Worm (Caenorhabditis elegans) whole organism, young adult: ENCODE data around the gene C44C10.10.

Experiments
- C06A6.2 ChIP-seq: fragments of 200-800 bp; sonication (Bioruptor generic); conservative IDR thresholded peaks from 2 replicates; pipeline ENCODE4 v1.3.6; 2022; ENCODE audit warnings: missing genetic modification characterization, missing compliant biosample characterization
- F23B12.7 ChIP-seq: sonication (generic microtip); optimal IDR thresholded peaks from 2 replicates; lab custom pipeline; 2017; ENCODE audit warnings: missing genetic modification characterization, mild to moderate bottlenecking, missing compliant biosample characterization, antibody characterized with exemption, moderate library complexity; ENCODE audit not compliant: insufficient read depth
- F37B4.10 ChIP-seq: fragments of 200-800 bp; sonication (Bioruptor generic); IDR thresholded peaks from 2 replicates; pipeline ENCODE4 v1.3.6; 2022; ENCODE audit warnings: missing genetic modification characterization, missing compliant biosample characterization
- K11D2.4 ChIP-seq: fragments of 200-800 bp; sonication (Bioruptor generic); IDR thresholded peaks from 2 replicates; pipeline ENCODE4 v1.3.6; 2022; ENCODE audit warnings: missing genetic modification reagents, missing genetic modification characterization, missing compliant biosample characterization
- Y53F4B.3 ChIP-seq: fragments of 200-800 bp; sonication (Bioruptor generic); IDR thresholded peaks from 2 replicates; pipeline ENCODE4 v1.3.6; 2022; ENCODE audit warnings: missing genetic modification reagents, missing genetic modification characterization, missing compliant biosample characterization
- Y79H2A.3 ChIP-seq: fragments of 200-800 bp; sonication (Bioruptor generic); conservative IDR thresholded peaks from 2 replicates; pipeline ENCODE4 v1.3.6; 2022; ENCODE audit warnings: missing genetic modification reagents, missing genetic modification characterization, missing compliant biosample characterization
- Y95B8A.8 ChIP-seq: fragments of 200-800 bp; sonication (Bioruptor generic); IDR thresholded peaks from 2 replicates; pipeline ENCODE4 v1.3.6; 2022; ENCODE audit warnings: missing genetic modification reagents, missing genetic modification characterization, missing compliant biosample characterization
- ZK185.1 ChIP-seq: sonication (generic microtip); optimal IDR thresholded peaks from 2 replicates; lab custom pipeline; 2016; ENCODE audit warnings: mild to moderate bottlenecking, missing genetic modification characterization, missing compliant biosample characterization; ENCODE audit not compliant: poor library complexity, severe bottlenecking
- aptf-2 ChIP-seq: fragments of 200-800 bp; sonication (Bioruptor generic); conservative IDR thresholded peaks from 2 replicates; pipeline ENCODE4 v1.3.6; 2022; ENCODE audit warnings: missing genetic modification reagents, missing genetic modification characterization, missing compliant biosample characterization
- aptf-3 ChIP-seq: fragments of 200-800 bp; sonication (Bioruptor generic); IDR thresholded peaks from 2 replicates; pipeline ENCODE4 v1.3.6; 2022; ENCODE audit warnings: missing genetic modification characterization, missing compliant biosample characterization
- attf-6 ChIP-seq: fragments of 200-800 bp; sonication (Bioruptor generic); IDR thresholded peaks from 2 replicates; pipeline ENCODE4 v1.3.6; 2022; ENCODE audit warnings: missing genetic modification reagents, missing genetic modification characterization, missing compliant biosample characterization
- cebp-2 ChIP-seq: fragments of 200-800 bp; sonication (Bioruptor generic); IDR thresholded peaks from 2 replicates; pipeline ENCODE4 v1.3.6; 2022; ENCODE audit warnings: missing genetic modification characterization, missing compliant biosample characterization
- ceh-58 ChIP-seq: fragments of 200-800 bp; sonication (Bioruptor generic); IDR thresholded peaks from 2 replicates; pipeline ENCODE4 v1.3.6; 2022; ENCODE audit warnings: missing genetic modification characterization, missing compliant biosample characterization
- ceh-79 ChIP-seq: sonication (generic microtip); optimal IDR thresholded peaks from 2 replicates; lab custom pipeline; 2017; ENCODE audit warnings: mild to moderate bottlenecking, missing genetic modification characterization, missing compliant biosample characterization
- chd-7 ChIP-seq: sonication (generic microtip); optimal IDR thresholded peaks from 2 replicates; lab custom pipeline; 2016; ENCODE audit warnings: mild to moderate bottlenecking, missing genetic modification characterization, moderate library complexity, missing compliant biosample characterization
- dox-1 ChIP-seq: fragments of 200-800 bp; sonication (Bioruptor generic); IDR thresholded peaks from 2 replicates; pipeline ENCODE4 v1.3.6; 2022; ENCODE audit warnings: missing genetic modification reagents, missing genetic modification characterization, missing compliant biosample characterization
- egl-44 ChIP-seq: fragments of 200-800 bp; sonication (Bioruptor generic); IDR thresholded peaks from 2 replicates; pipeline ENCODE4 v1.3.6; 2022; ENCODE audit warnings: missing genetic modification reagents, missing genetic modification characterization, missing compliant biosample characterization
- egrh-3 ChIP-seq: fragments of 200-800 bp; sonication (Bioruptor generic); IDR thresholded peaks from 2 replicates; pipeline ENCODE4 v1.3.6; 2022; ENCODE audit warnings: missing genetic modification reagents, missing genetic modification characterization, missing compliant biosample characterization
- gei-17 ChIP-seq: fragments of 200-800 bp; sonication (Bioruptor generic); optimal IDR thresholded peaks from 2 replicates; lab custom pipeline; 2018; ENCODE audit warnings: mild to moderate bottlenecking, missing genetic modification characterization, missing compliant biosample characterization
- him-1 ChIP-seq: sonication (generic microtip); optimal IDR thresholded peaks from 2 replicates; lab custom pipeline; 2016; ENCODE audit warnings: missing genotype, missing genetic modification reagents, missing genetic modification characterization, missing compliant biosample characterization
- hmg-1.2 ChIP-seq: fragments of 200-800 bp; sonication (Bioruptor generic); IDR thresholded peaks from 2 replicates; pipeline ENCODE4 v1.3.6; 2022; ENCODE audit warnings: missing genetic modification reagents, missing genetic modification characterization, missing compliant biosample characterization
- let-526 ChIP-seq: fragments of 200-800 bp; sonication (Bioruptor generic); IDR thresholded peaks from 2 replicates; pipeline ENCODE4 v1.3.6; 2022; ENCODE audit warnings: missing genetic modification reagents, missing genetic modification characterization, missing compliant biosample characterization
- lin-35 ChIP-seq, 3 experiments: fragments of 150-350 bp in 2 of 3; sonication (generic microtip) in 1 of 3; optimal IDR thresholded peaks; 2 replicates each; lab custom pipeline; 2014 to 2018; ENCODE audit warnings: missing biosample characterization in 3 of 3, missing genetic modification characterization in 3 of 3, missing genetic modification reagents in 3 of 3
- lin-54 ChIP-seq: fragments of 200-800 bp; sonication (Bioruptor generic); optimal IDR thresholded peaks from 2 replicates; lab custom pipeline; 2018; ENCODE audit warnings: mild to moderate bottlenecking, missing genetic modification characterization, missing compliant biosample characterization
- lir-1 ChIP-seq: fragments of 200-800 bp; sonication (Bioruptor generic); conservative IDR thresholded peaks from 2 replicates; pipeline ENCODE4 v1.3.6; 2022; ENCODE audit warnings: missing genetic modification reagents, missing genetic modification characterization, missing compliant biosample characterization
- lsy-27 ChIP-seq: sonication (generic microtip); optimal IDR thresholded peaks from 2 replicates; lab custom pipeline; 2017; ENCODE audit warnings: missing genetic modification characterization, mild to moderate bottlenecking, missing compliant biosample characterization, antibody characterized with exemption, missing genotype, borderline replicate concordance; ENCODE audit not compliant: insufficient read depth
- madf-10 ChIP-seq: sonication (generic microtip); optimal IDR thresholded peaks from 2 replicates; lab custom pipeline; 2016; ENCODE audit warnings: mild to moderate bottlenecking, missing genetic modification characterization, missing compliant biosample characterization
- mel-28 ChIP-seq: sonication (generic microtip); optimal IDR thresholded peaks from 2 replicates; lab custom pipeline; 2016; ENCODE audit warnings: borderline replicate concordance, mild to moderate bottlenecking, missing genetic modification characterization, missing compliant biosample characterization
- nhr-27 ChIP-seq: fragments of 200-800 bp; sonication (Bioruptor generic); optimal IDR thresholded peaks from 2 replicates; lab custom pipeline; 2018; ENCODE audit warnings: mild to moderate bottlenecking, missing genetic modification characterization, moderate library complexity, missing compliant biosample characterization
- nhr-80 ChIP-seq: sonication (generic microtip); optimal IDR thresholded peaks from 2 replicates; lab custom pipeline; 2016; ENCODE audit warnings: missing genetic modification characterization, missing compliant biosample characterization
- sea-2 ChIP-seq: fragments of 200-800 bp; sonication (Bioruptor generic); IDR thresholded peaks from 2 replicates; pipeline ENCODE4 v1.3.6; 2022; ENCODE audit warnings: missing genetic modification characterization, missing compliant biosample characterization
- snpc-1.1 ChIP-seq: sonication (generic microtip); optimal IDR thresholded peaks from 2 replicates; lab custom pipeline; 2017; ENCODE audit warnings: missing genetic modification characterization, mild to moderate bottlenecking, missing compliant biosample characterization, antibody characterized with exemption, moderate library complexity, missing genotype, missing genetic modification reagents; ENCODE audit not compliant: insufficient read depth
- somi-1 ChIP-seq: fragments of 200-800 bp; sonication (Bioruptor generic); optimal IDR thresholded peaks from 2 replicates; lab custom pipeline; 2018; ENCODE audit warnings: mild to moderate bottlenecking, missing genetic modification characterization, missing compliant biosample characterization
- unc-62 ChIP-seq: fragments of 150-350 bp; optimal IDR thresholded peaks from 2 replicates; lab custom pipeline; 2014; ENCODE audit warnings: missing biosample characterization, missing genetic modification reagents, missing genetic modification characterization
- ztf-22 ChIP-seq: fragments of 200-800 bp; sonication (Bioruptor generic); optimal IDR thresholded peaks from 2 replicates; lab custom pipeline; 2018; ENCODE audit warnings: mild to moderate bottlenecking, missing genetic modification characterization, moderate library complexity, missing compliant biosample characterization
- ztf-6 ChIP-seq: fragments of 200-800 bp; sonication (Bioruptor generic); IDR thresholded peaks from 2 replicates; pipeline ENCODE4 v1.3.6; 2022; ENCODE audit warnings: missing genetic modification reagents, missing genetic modification characterization, missing compliant biosample characterization

The C44C10.10 gene

ce11 chrX:11718751-11719150, 28.6 kb downstream of the C44C10.10 start:
- TF ChIP-seq nhr-27 (tag; lab: Kevin White, UChicago) (no peak), F23B12.7 (tag; lab: Kevin White, UChicago) (no peak), unc-62 (GFP tag; lab: Kevin White, UChicago) (no peak), dox-1 (no peak), somi-1 (GFP tag; lab: Kevin White, UChicago) (no peak), ceh-58 (GFP tag; lab: Robert Waterston, UW) (no peak), aptf-3 (GFP tag; lab: Robert Waterston, UW) (no peak), cebp-2 (GFP tag; lab: Robert Waterston, UW) (no peak), madf-10 (tag; lab: Kevin White, UChicago) (no peak), aptf-2 (GFP tag; lab: Robert Waterston, UW) (no peak), C06A6.2 (GFP tag; lab: Robert Waterston, UW) (no peak), ztf-6 (GFP tag; lab: Robert Waterston, UW) (no peak), chd-7 (tag; lab: Kevin White, UChicago) (no peak), attf-6 (GFP tag; lab: Robert Waterston, UW) (no peak), sea-2 (GFP tag; lab: Robert Waterston, UW) (no peak), egl-44 (GFP tag; lab: Robert Waterston, UW) (no peak), lir-1 (GFP tag; lab: Robert Waterston, UW) (no peak)

- peak; percentile 5 for TF ChIP-seq nhr-80 (tag; lab: Kevin White, UChicago)
- TF ChIP-seq egrh-3 (GFP tag; lab: Robert Waterston, UW) = no peak
- TF ChIP-seq lsy-27 (tag; lab: Kevin White, UChicago) = no peak
- TF ChIP-seq mel-28 = no peak
These were observed 29.9 kb downstream of the C44C10.10 start for ce11 chrX:11720058-11720457.

- TF ChIP-seq hmg-1.2 (GFP tag; lab: Robert Waterston, UW) (no peak), nhr-80 (tag; lab: Kevin White, UChicago) (peak; percentile 81)
These were observed 33.7 kb downstream of the C44C10.10 start, which contains the start of gene D1053.4 for ce11 chrX:11723781-11724201. D1053.4 (minus strand) TSS chrX:11723800.

ce11 chrX:11725646-11726045, 35.5 kb downstream of the C44C10.10 start:
- no peak for TF ChIP-seq gei-17 (GFP tag; lab: Kevin White, UChicago)
- TF ChIP-seq Y53F4B.3 (GFP tag; lab: Robert Waterston, UW) = no peak
- no peak for TF ChIP-seq him-1 (tag; lab: Kevin White, UChicago)
- TF ChIP-seq Y95B8A.8 (GFP tag; lab: Robert Waterston, UW) = no peak
- no peak for TF ChIP-seq lin-35 (GFP tag; optimal IDR thresholded peaks at IDR 0.05; lab: Kevin White, UChicago)
- no peak for TF ChIP-seq snpc-1.1 (tag; lab: Kevin White, UChicago)
- no peak for TF ChIP-seq attf-6 (GFP tag; lab: Robert Waterston, UW)
- TF ChIP-seq let-526 (GFP tag; lab: Robert Waterston, UW) = no peak
- no peak for TF ChIP-seq nhr-27 (tag; lab: Kevin White, UChicago)
- no peak for TF ChIP-seq ceh-79 (tag; lab: Kevin White, UChicago)
- TF ChIP-seq ztf-22 = no peak
- TF ChIP-seq lsy-27 (tag; lab: Kevin White, UChicago) = no peak
- TF ChIP-seq lin-54 (GFP tag; lab: Kevin White, UChicago) = no peak
- no peak for TF ChIP-seq K11D2.4 (GFP tag; lab: Robert Waterston, UW)
- no peak for TF ChIP-seq F37B4.10 (GFP tag; lab: Robert Waterston, UW)
- TF ChIP-seq Y79H2A.3 = no peak
- TF ChIP-seq C06A6.2 (GFP tag; lab: Robert Waterston, UW) = no peak
- TF ChIP-seq ZK185.1 (tag; lab: Kevin White, UChicago) = no peak
